Worm (Caenorhabditis elegans) whole organism, midembryonic: ENCODE data around the gene C05E7.3.

Experiments used
- T22C8.4 ChIP-seq: fragments of 200-800 bp; sonication (Bioruptor generic); IDR thresholded peaks from 2 replicates; pipeline ENCODE4 v1.3.6; 2022; ENCODE audit warnings: missing genetic modification characterization, missing compliant biosample characterization
- cog-1 ChIP-seq: sonication (generic microtip); optimal IDR thresholded peaks from 2 replicates; lab custom pipeline; 2016; ENCODE audit warnings: missing genetic modification characterization, missing compliant biosample characterization
- flt-1 ChIP-seq: fragments of 200-800 bp; sonication (Bioruptor generic); IDR thresholded peaks from 2 replicates; pipeline ENCODE4 v1.3.6; 2022; ENCODE audit warnings: missing genetic modification characterization, missing compliant biosample characterization
- med-1 ChIP-seq: sonication (generic microtip); optimal IDR thresholded peaks from 2 replicates; lab custom pipeline; 2017; ENCODE audit warnings: missing genetic modification characterization, mild to moderate bottlenecking, missing compliant biosample characterization, antibody characterized with exemption, missing genetic modification reagents; ENCODE audit not compliant: insufficient read depth
- ref-1 ChIP-seq: fragments of 200-800 bp; sonication (Bioruptor generic); conservative IDR thresholded peaks from 2 replicates; pipeline ENCODE4 v1.3.6; 2022; ENCODE audit warnings: missing genetic modification reagents, missing genetic modification characterization, missing compliant biosample characterization
- ztf-29 ChIP-seq: fragments of 200-800 bp; sonication (Bioruptor generic); IDR thresholded peaks from 2 replicates; pipeline ENCODE4 v1.3.6; 2022; ENCODE audit warnings: missing genetic modification reagents, missing genetic modification characterization, missing compliant biosample characterization

- TF ChIP-seq flt-1 (GFP tag; lab: Robert Waterston, UW) (no peak), ref-1 (no peak), T22C8.4 (no peak), cog-1 (tag; lab: Kevin White, UChicago) (no peak), ztf-29 (GFP tag; lab: Robert Waterston, UW) (no peak), med-1 (no peak)
Observed at ce11 chrX:12965163-12965562, 18.7 kb upstream of the C05E7.3 start, which contains the start of gene frpr-2.
